Worm (Caenorhabditis elegans) whole organism, mixed stage, embryonic: Measurements from ENCODE around the gene frpr-19.

ENCODE experiments used
- elt-1 ChIP-seq: sonication (generic microtip); optimal IDR thresholded peaks from 2 replicates; lab custom pipeline; 2017; ENCODE audit warnings: missing genetic modification characterization, mild to moderate bottlenecking, missing compliant biosample characterization, antibody characterized with exemption, moderate library complexity, borderline replicate concordance; ENCODE audit not compliant: insufficient read depth
- lsy-2 ChIP-seq: fragments of 150-350 bp; optimal IDR thresholded peaks from 2 replicates; lab custom pipeline; 2014; ENCODE audit warnings: missing biosample characterization, missing genetic modification characterization
- nhr-76 ChIP-seq: sonication (generic microtip); optimal IDR thresholded peaks from 2 replicates; lab custom pipeline; 2017; ENCODE audit warnings: missing biosample characterization, missing genetic modification characterization
- snpc-4 ChIP-seq: fragments of 150-350 bp; optimal IDR thresholded peaks from 2 replicates; lab custom pipeline; 2014; ENCODE audit warnings: missing biosample characterization, missing genetic modification characterization
- unc-39 ChIP-seq: fragments of 150-350 bp; optimal IDR thresholded peaks from 2 replicates; lab custom pipeline; 2014; ENCODE audit warnings: missing biosample characterization, missing genetic modification characterization

DNA sequence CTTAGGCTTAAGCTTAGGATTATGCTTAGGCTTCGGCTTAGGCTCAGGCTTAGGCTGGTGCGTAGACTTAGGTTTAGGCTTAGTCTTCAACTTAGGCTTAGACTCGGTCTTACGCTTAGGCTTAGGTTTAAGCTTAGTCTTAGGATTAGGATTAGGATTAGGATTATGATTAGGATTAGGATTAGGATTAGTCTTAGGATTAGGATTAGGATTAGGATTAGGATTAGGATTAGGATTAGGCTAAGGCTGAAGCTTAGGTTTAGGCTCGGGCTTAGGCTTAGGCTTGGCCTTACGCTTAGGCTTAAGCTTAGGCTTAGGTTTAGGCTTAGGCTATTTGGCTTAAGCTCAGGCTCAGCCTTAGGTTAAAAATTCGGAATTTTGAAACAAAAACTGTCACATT, 3.7 kb upstream of the frpr-19 start:
- TF ChIP-seq nhr-76 (tag; lab: Kevin White, UChicago) = no peak
- TF ChIP-seq snpc-4 (tag; lab: Kevin White, UChicago) = no peak
- no peak for TF ChIP-seq elt-1
- TF ChIP-seq unc-39 = no peak
- TF ChIP-seq lsy-2 = no peak
